Fruit fly (Drosophila melanogaster) whole organism, embryonic: ENCODE measurements around the gene Paics.

Experiments used
- Asciz ChIP-seq: fragments of 200-800 bp; sonication (Bioruptor generic); optimal IDR thresholded peaks from 2 replicates; lab custom pipeline; 2017; ENCODE audit warnings: missing biosample characterization, mild to moderate bottlenecking, missing genetic modification characterization, missing genetic modification reagents
- CG1024 ChIP-seq: fragments of 200-800 bp; sonication (Bioruptor generic); IDR thresholded peaks from 2 replicates; pipeline ENCODE4 v1.3.6; 2022; ENCODE audit warnings: missing biosample characterization, missing genetic modification characterization
- CG10543 ChIP-seq: fragments of 200-800 bp; sonication (Bioruptor generic); optimal IDR thresholded peaks from 3 replicates; lab custom pipeline; 2017; ENCODE audit warnings: missing biosample characterization, mild to moderate bottlenecking, missing genetic modification characterization, moderate library complexity
- CG12071 ChIP-seq: fragments of 200-800 bp; sonication (Bioruptor generic); optimal IDR thresholded peaks from 3 replicates; lab custom pipeline; 2018; ENCODE audit warnings: missing biosample characterization, mild to moderate bottlenecking, missing genetic modification characterization
- CG12391 ChIP-seq: fragments of 200-800 bp; sonication (Bioruptor generic); optimal IDR thresholded peaks from 3 replicates; lab custom pipeline; 2018; ENCODE audit warnings: missing biosample characterization, mild to moderate bottlenecking, missing genetic modification characterization, moderate library complexity
- CG16815 ChIP-seq: fragments of 200-800 bp; sonication (Bioruptor generic); optimal IDR thresholded peaks from 3 replicates; lab custom pipeline; 2017; ENCODE audit warnings: missing biosample characterization, mild to moderate bottlenecking, missing genetic modification characterization
- CG17186 ChIP-seq: fragments of 200-800 bp; sonication (Bioruptor generic); optimal IDR thresholded peaks from 3 replicates; lab custom pipeline; 2017; ENCODE audit warnings: missing biosample characterization, missing genetic modification reagents, missing genetic modification characterization
- CG17612 ChIP-seq: fragments of 200-800 bp; sonication (Bioruptor generic); IDR thresholded peaks from 2 replicates; pipeline ENCODE4 v1.3.6; 2022; ENCODE audit warnings: missing biosample characterization, missing genetic modification characterization
- CG18262 ChIP-seq: fragments of 200-800 bp; optimal IDR thresholded peaks from 3 replicates; lab custom pipeline; 2019; ENCODE audit warnings: missing biosample characterization, mild to moderate bottlenecking, missing genetic modification characterization, moderate library complexity
- CG2202 ChIP-seq: fragments of 200-800 bp; sonication (Bioruptor generic); optimal IDR thresholded peaks from 2 replicates; lab custom pipeline; 2018; ENCODE audit warnings: missing biosample characterization, mild to moderate bottlenecking, missing genetic modification characterization
- CG2678 ChIP-seq: fragments of 200-800 bp; sonication (Bioruptor generic); optimal IDR thresholded peaks from 3 replicates; lab custom pipeline; 2019; ENCODE audit warnings: missing biosample characterization, mild to moderate bottlenecking, missing genetic modification characterization, moderate library complexity
- CG2712 ChIP-seq: fragments of 200-800 bp; optimal IDR thresholded peaks from 3 replicates; lab custom pipeline; 2019; ENCODE audit warnings: missing biosample characterization, mild to moderate bottlenecking, missing genetic modification characterization, moderate library complexity
- CG5953 ChIP-seq: fragments of 200-800 bp; sonication (Bioruptor generic); IDR thresholded peaks from 2 replicates; pipeline ENCODE4 v1.3.6; 2022; ENCODE audit warnings: missing biosample characterization, missing genetic modification characterization
- CG6254 ChIP-seq: fragments of 200-800 bp; sonication (Bioruptor generic); optimal IDR thresholded peaks from 3 replicates; lab custom pipeline; 2017; ENCODE audit warnings: mild to moderate bottlenecking, missing biosample characterization, missing genetic modification reagents, missing genetic modification characterization
- CG6654 ChIP-seq: fragments of 200-800 bp; sonication (Bioruptor generic); optimal IDR thresholded peaks from 2 replicates; lab custom pipeline; 2017; ENCODE audit warnings: missing biosample characterization, mild to moderate bottlenecking, missing genetic modification characterization
- CG7556 ChIP-seq: fragments of 200-800 bp; sonication (Bioruptor generic); optimal IDR thresholded peaks from 2 replicates; lab custom pipeline; 2017; ENCODE audit warnings: missing biosample characterization, mild to moderate bottlenecking, missing genetic modification characterization
- CG7839 ChIP-seq: fragments of 200-800 bp; sonication (Bioruptor generic); optimal IDR thresholded peaks from 3 replicates; lab custom pipeline; 2018; ENCODE audit warnings: missing biosample characterization, mild to moderate bottlenecking, missing genetic modification characterization, moderate library complexity
- CG8281 ChIP-seq: fragments of 200-800 bp; sonication (Bioruptor generic); optimal IDR thresholded peaks from 2 replicates; lab custom pipeline; 2018; ENCODE audit warnings: missing biosample characterization, mild to moderate bottlenecking, missing genetic modification characterization, moderate library complexity
- CG8924 ChIP-seq: fragments of 200-800 bp; optimal IDR thresholded peaks from 3 replicates; lab custom pipeline; 2019; ENCODE audit warnings: missing biosample characterization, mild to moderate bottlenecking, missing genetic modification characterization, moderate library complexity
- CHES-1-like ChIP-seq: fragments of 200-800 bp; sonication (Bioruptor generic); optimal IDR thresholded peaks from 2 replicates; lab custom pipeline; 2016; ENCODE audit warnings: missing biosample characterization, missing genetic modification characterization
- Camta ChIP-seq: fragments of 200-800 bp; sonication (Bioruptor generic); optimal IDR thresholded peaks from 2 replicates; lab custom pipeline; 2016; ENCODE audit warnings: missing biosample characterization, missing genetic modification characterization
- D ChIP-seq, 2 experiments: fragments of 200-800 bp in 1 of 2; fragments of >200 bp in 1 of 2; sonication (Bioruptor generic) in 1 of 2; optimal IDR thresholded peaks; 2 replicates in 1 of 2; 3 replicates in 1 of 2; lab custom pipeline; 2017; ENCODE audit warnings: mild to moderate bottlenecking in 1 of 2, missing biosample characterization in 1 of 2, missing genetic modification characterization in 1 of 2, missing genetic modification reagents in 1 of 2
- D19A ChIP-seq: fragments of 200-800 bp; optimal IDR thresholded peaks from 3 replicates; lab custom pipeline; 2019; ENCODE audit warnings: missing biosample characterization, mild to moderate bottlenecking, missing genetic modification characterization, moderate library complexity
- Deaf1 ChIP-seq: fragments of 200-800 bp; optimal IDR thresholded peaks from 3 replicates; lab custom pipeline; 2019; ENCODE audit warnings: missing biosample characterization, mild to moderate bottlenecking, missing genetic modification characterization, moderate library complexity
- Doc3 ChIP-seq: fragments of 200-800 bp; sonication (Bioruptor generic); IDR thresholded peaks from 3 replicates; pipeline ENCODE4 v1.3.6; 2022; ENCODE audit warnings: missing biosample characterization, missing genetic modification characterization; ENCODE audit not compliant: partially characterized antibody
- Fer1 ChIP-seq: fragments of 200-800 bp; sonication (Bioruptor generic); optimal IDR thresholded peaks from 2 replicates; lab custom pipeline; 2017; ENCODE audit warnings: missing biosample characterization, mild to moderate bottlenecking, missing genetic modification characterization
- Fer2 ChIP-seq: fragments of 200-800 bp; sonication (Bioruptor generic); optimal IDR thresholded peaks from 2 replicates; lab custom pipeline; 2018; ENCODE audit warnings: missing biosample characterization, mild to moderate bottlenecking, missing genetic modification characterization, moderate library complexity
- Hr39 ChIP-seq: fragments of >200 bp; optimal IDR thresholded peaks from 2 replicates; lab custom pipeline; 2017
- Jarid2 ChIP-seq: fragments of 200-800 bp; sonication (Bioruptor generic); optimal IDR thresholded peaks from 3 replicates; lab custom pipeline; 2017; ENCODE audit warnings: mild to moderate bottlenecking, missing biosample characterization, missing genetic modification reagents, missing genetic modification characterization
- Myb ChIP-seq: fragments of 200-800 bp; sonication (Bioruptor generic); optimal IDR thresholded peaks from 2 replicates; lab custom pipeline; 2016; ENCODE audit warnings: missing biosample characterization, missing genetic modification characterization
- Sox100B ChIP-seq: fragments of 200-800 bp; sonication (Bioruptor generic); optimal IDR thresholded peaks from 3 replicates; lab custom pipeline; 2018; ENCODE audit warnings: missing biosample characterization, mild to moderate bottlenecking, missing genetic modification characterization
- YL-1 ChIP-seq: fragments of 200-800 bp; sonication (Bioruptor generic); optimal IDR thresholded peaks from 3 replicates; lab custom pipeline; 2017; ENCODE audit warnings: missing biosample characterization, mild to moderate bottlenecking, missing genetic modification characterization
- ato ChIP-seq: fragments of 200-800 bp; sonication (Bioruptor generic); IDR thresholded peaks from 2 replicates; pipeline ENCODE4 v1.3.6; 2022; ENCODE audit warnings: missing biosample characterization, missing genetic modification characterization; ENCODE audit not compliant: partially characterized antibody
- az2 ChIP-seq: fragments of 200-800 bp; sonication (Bioruptor generic); optimal IDR thresholded peaks from 3 replicates; lab custom pipeline; 2016; ENCODE audit warnings: missing biosample characterization, missing genetic modification characterization
- bab2 ChIP-seq: fragments of 200-800 bp; sonication (Bioruptor generic); optimal IDR thresholded peaks from 2 replicates; lab custom pipeline; 2016; ENCODE audit warnings: missing biosample characterization, missing genetic modification characterization
- bigmax ChIP-seq: fragments of 200-800 bp; sonication (Bioruptor generic); optimal IDR thresholded peaks from 2 replicates; lab custom pipeline; 2018; ENCODE audit warnings: missing biosample characterization, mild to moderate bottlenecking, missing genetic modification characterization
- disco-r ChIP-seq: fragments of 200-800 bp; sonication (Bioruptor generic); optimal IDR thresholded peaks from 2 replicates; lab custom pipeline; 2016; ENCODE audit warnings: missing biosample characterization, missing genetic modification characterization
- gcm2 ChIP-seq: fragments of 200-800 bp; sonication (Bioruptor generic); optimal IDR thresholded peaks from 2 replicates; lab custom pipeline; 2016; ENCODE audit warnings: missing biosample characterization, missing genetic modification characterization
- hb ChIP-seq: fragments of 200-800 bp; sonication (Bioruptor generic); IDR thresholded peaks from 3 replicates; pipeline ENCODE4 v1.3.6; 2022; ENCODE audit warnings: missing biosample characterization, missing genetic modification characterization; ENCODE audit not compliant: partially characterized antibody
- insv ChIP-seq, 2 experiments: fragments of 200-800 bp; sonication (Bioruptor generic); optimal IDR thresholded peaks; 3 replicates each; lab custom pipeline; 2016 to 2018; ENCODE audit warnings: missing biosample characterization in 2 of 2, missing genetic modification characterization in 2 of 2
- mirr ChIP-seq: fragments of 200-800 bp; sonication (Bioruptor generic); optimal IDR thresholded peaks from 3 replicates; lab custom pipeline; 2018; ENCODE audit warnings: missing biosample characterization, mild to moderate bottlenecking, missing genetic modification characterization
- nmo ChIP-seq: fragments of 200-800 bp; sonication (Bioruptor generic); optimal IDR thresholded peaks from 2 replicates; lab custom pipeline; 2018; ENCODE audit warnings: missing biosample characterization, mild to moderate bottlenecking, missing genetic modification characterization, moderate library complexity
- prd ChIP-seq, 3 experiments: fragments of >200 bp in 2 of 3; fragments of 200-800 bp in 1 of 3; sonication (Bioruptor generic) in 1 of 3; optimal IDR thresholded peaks in 2 of 3; IDR thresholded peaks in 1 of 3; 2 replicates in 2 of 3; 3 replicates in 1 of 3; pipeline versions ENCODE4 v1.3.6 to Lab custom; 2017 to 2022; ENCODE audit warnings: missing biosample characterization in 1 of 3, missing genetic modification characterization in 1 of 3
- pros ChIP-seq: fragments of 200-800 bp; sonication (Bioruptor generic); optimal IDR thresholded peaks from 3 replicates; lab custom pipeline; 2019; ENCODE audit warnings: missing biosample characterization, mild to moderate bottlenecking, missing genetic modification characterization, moderate library complexity
- psq ChIP-seq: fragments of 200-800 bp; sonication (Bioruptor generic); optimal IDR thresholded peaks from 2 replicates; lab custom pipeline; 2017; ENCODE audit warnings: missing biosample characterization, missing genetic modification characterization
- rib ChIP-seq: fragments of 200-800 bp; sonication (Bioruptor generic); IDR thresholded peaks from 2 replicates; pipeline ENCODE4 v1.3.6; 2022; ENCODE audit warnings: missing biosample characterization, missing genetic modification characterization
- unpg ChIP-seq: fragments of 200-800 bp; sonication (Bioruptor generic); optimal IDR thresholded peaks from 3 replicates; lab custom pipeline; 2018; ENCODE audit warnings: missing biosample characterization, mild to moderate bottlenecking, missing genetic modification characterization, moderate library complexity
- wdn ChIP-seq: fragments of 200-800 bp; sonication (Bioruptor generic); IDR thresholded peaks from 2 replicates; pipeline ENCODE4 v1.3.6; 2022; ENCODE audit warnings: missing biosample characterization, missing genetic modification characterization

The Paics gene

DNA sequence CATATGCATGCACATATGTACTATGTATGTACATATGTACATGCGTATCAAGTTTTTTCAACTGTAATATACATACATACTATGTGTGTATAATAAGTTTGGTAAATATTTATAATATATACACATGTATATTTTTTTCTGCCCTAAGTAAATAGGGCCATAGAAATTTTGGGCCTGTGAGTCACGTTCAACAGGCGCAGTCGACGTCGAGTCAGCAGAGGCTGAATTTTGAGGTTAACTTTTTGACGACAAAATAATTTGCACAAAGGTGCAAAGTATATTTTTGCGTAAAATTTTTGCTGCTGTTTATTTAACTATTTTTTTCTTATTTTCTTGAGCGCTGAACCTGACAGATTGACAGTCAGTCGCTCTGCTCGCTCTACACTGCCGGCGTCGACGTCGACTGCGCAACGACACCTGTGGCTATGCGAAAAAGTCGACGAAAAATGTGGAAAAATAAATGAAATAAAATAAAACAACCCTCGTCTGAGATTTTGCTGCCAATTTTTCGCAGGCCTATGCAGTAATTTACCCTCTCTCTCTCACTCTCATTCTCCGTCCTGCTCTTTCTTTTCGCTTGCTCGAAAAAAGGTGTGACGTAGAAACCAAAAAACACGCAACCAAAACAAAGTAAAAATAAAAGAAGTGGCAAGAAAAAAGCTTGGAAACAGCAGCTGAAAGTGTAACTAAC is 10.4 kb downstream of the Paics start:
- TF ChIP-seq Fer1 (peak; percentile 18), az2 (GFP tag; lab: Kevin White, UChicago) (no peak), CG12391 (tag; lab: Kevin White, UChicago) (no peak), Hr39 (lab: Kevin White, UChicago) (no peak), CG1024 (GFP tag; lab: Robert Waterston, UW) (no peak), CG5953 (no peak), CG17612 (GFP tag; lab: Robert Waterston, UW) (no peak), nmo (GFP tag; lab: Kevin White, UChicago) (no peak), Myb (GFP tag; lab: Kevin White, UChicago) (no peak), CG12071 (GFP tag; lab: Kevin White, UChicago) (no peak), bigmax (peak; percentile 77), Sox100B (GFP tag; lab: Kevin White, UChicago) (peak; percentile 33), pros (GFP tag; lab: Kevin White, UChicago) (no peak), CG10543 (GFP tag; lab: Kevin White, UChicago) (no peak), CG17186 (GFP tag; lab: Kevin White, UChicago) (no peak), CG16815 (GFP tag; lab: Kevin White, UChicago) (no peak), wdn (GFP tag; lab: Robert Waterston, UW) (no peak), CG7839 (tag; lab: Kevin White, UChicago) (no peak), CG8924 (tag; lab: Kevin White, UChicago) (no peak), CG18262 (tag; lab: Kevin White, UChicago) (no peak), CG6654 (GFP tag; lab: Kevin White, UChicago) (no peak), CG2712 (tag; lab: Kevin White, UChicago) (no peak), Deaf1 (tag; lab: Kevin White, UChicago) (no peak), rib (0 out of 2 replicates have a peak, but pooled peaks have one; percentile 16), unpg (GFP tag; lab: Kevin White, UChicago) (no peak), hb (GFP tag; lab: Robert Waterston, UW) (no peak), Camta (no peak), CG8281 (tag; lab: Kevin White, UChicago) (no peak), CG7556 (GFP tag; lab: Kevin White, UChicago) (no peak), D (optimal IDR thresholded peaks at IDR 0.05; lab: Kevin White, UChicago) (no peak), D (GFP tag; optimal IDR thresholded peaks at IDR 0.05; lab: Kevin White, UChicago) (no peak), Doc3 (GFP tag; lab: Robert Waterston, UW) (no peak), disco-r (no peak), Asciz (GFP tag; lab: Kevin White, UChicago) (peak; percentile 41), D19A (tag; lab: Kevin White, UChicago) (no peak), insv (GFP tag; optimal IDR thresholded peaks at IDR 0.05; lab: Kevin White, UChicago) (no peak), prd (optimal IDR thresholded peaks at IDR 0.05; lab: Kevin White, UChicago) (no peak), prd (GFP tag; IDR thresholded peaks at IDR 0.05; lab: Robert Waterston, UW) (no peak), CG2678 (tag; lab: Kevin White, UChicago) (peak; percentile 12), Jarid2 (no peak), ato (no peak), CG6254 (GFP tag; lab: Kevin White, UChicago) (no peak), Fer2 (tag; lab: Kevin White, UChicago) (no peak), CG2202 (tag; lab: Kevin White, UChicago) (no peak), mirr (GFP tag; lab: Kevin White, UChicago) (no peak), gcm2 (no peak), YL-1 (GFP tag; lab: Kevin White, UChicago) (no peak), bab2 (no peak), psq (GFP tag; lab: Kevin White, UChicago) (no peak), CHES-1-like (no peak)
